Worm (Caenorhabditis elegans): ENCODE data around the gene twk-36.

DNA sequence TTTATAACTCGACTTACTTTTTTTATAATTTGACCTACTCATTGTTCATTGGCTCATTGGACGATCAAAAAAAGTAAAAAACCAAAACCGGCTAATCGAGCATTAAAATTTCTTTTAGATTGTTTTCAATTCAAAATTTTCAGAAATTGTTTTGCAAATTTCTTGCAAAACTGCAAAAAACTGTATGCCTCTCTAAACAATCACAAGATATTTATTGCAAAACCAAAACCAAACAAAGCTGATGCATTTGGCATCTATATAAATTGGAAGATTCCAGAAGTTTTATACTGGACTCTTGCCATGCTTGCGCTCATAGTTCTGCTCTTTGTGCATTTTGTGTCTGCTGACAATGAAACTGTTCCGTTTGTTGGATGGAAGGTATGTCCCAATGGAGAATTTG, 30.8 kb upstream of the twk-36 start, which contains the start of gene C47A10.12:
- TF ChIP-seq fkh-10 (GFP tag; optimal IDR thresholded peaks at IDR 0.05) (no peak), nhr-76 (tag; optimal IDR thresholded peaks at IDR 0.05) (no peak), egl-27 (tag; optimal IDR thresholded peaks at IDR 0.05) (no peak), ztf-4 (tag; optimal IDR thresholded peaks at IDR 0.05) (no peak), lin-39 (tag; optimal IDR thresholded peaks at IDR 0.05) (no peak)

All from whole organism, L3 larva.